Worm (Caenorhabditis elegans) whole organism, L4 larva: ENCODE results near the gene Y49F6B.19.

ENCODE experiments used
- D1046.2 ChIP-seq: fragments of 200-800 bp; sonication (Bioruptor generic); IDR thresholded peaks from 2 replicates; pipeline ENCODE4 v1.3.6; 2022; ENCODE audit warnings: missing genetic modification characterization, missing compliant biosample characterization
- T20F7.1 ChIP-seq: fragments of 200-800 bp; sonication (Bioruptor generic); optimal IDR thresholded peaks from 2 replicates; lab custom pipeline; 2018; ENCODE audit warnings: mild to moderate bottlenecking, missing genetic modification characterization, missing compliant biosample characterization
- Y105C5A.15 ChIP-seq: fragments of 200-800 bp; sonication (Bioruptor generic); IDR thresholded peaks from 2 replicates; pipeline ENCODE4 v1.3.6; 2022; ENCODE audit warnings: missing genetic modification characterization, missing compliant biosample characterization
- Y75B8A.6 ChIP-seq: fragments of 200-800 bp; sonication (Bioruptor generic); IDR thresholded peaks from 2 replicates; pipeline ENCODE4 v1.3.6; 2022; ENCODE audit warnings: missing genetic modification reagents, missing genetic modification characterization, missing compliant biosample characterization
- ZK546.5 ChIP-seq, 2 experiments: sonication (generic microtip); optimal IDR thresholded peaks; 2 replicates each; lab custom pipeline; 2017; ENCODE audit warnings: missing biosample characterization in 2 of 2, missing genetic modification characterization in 2 of 2
- aly-2 ChIP-seq: sonication (generic microtip); optimal IDR thresholded peaks from 2 replicates; lab custom pipeline; 2018; ENCODE audit warnings: missing biosample characterization, missing genetic modification characterization
- ama-1 ChIP-seq: fragments of 150-350 bp; optimal IDR thresholded peaks from 2 replicates; lab custom pipeline; 2014; ENCODE audit warnings: inconsistent platforms, mixed read lengths
- ceh-28 ChIP-seq: fragments of 150-350 bp; optimal IDR thresholded peaks from 2 replicates; lab custom pipeline; 2014; ENCODE audit warnings: missing biosample characterization, missing genetic modification reagents, missing genetic modification characterization
- ceh-32 ChIP-seq: sonication (generic microtip); optimal IDR thresholded peaks from 2 replicates; lab custom pipeline; 2016; ENCODE audit warnings: mild to moderate bottlenecking, missing genetic modification characterization, missing compliant biosample characterization; ENCODE audit not compliant: poor library complexity
- ceh-62 ChIP-seq: sonication (generic microtip); optimal IDR thresholded peaks from 2 replicates; lab custom pipeline; 2017; ENCODE audit warnings: missing biosample characterization, missing genetic modification characterization
- ctbp-1 ChIP-seq: fragments of 200-800 bp; sonication (Bioruptor generic); IDR thresholded peaks from 2 replicates; pipeline ENCODE4 v1.3.6; 2022; ENCODE audit warnings: missing genetic modification reagents, missing genetic modification characterization, missing compliant biosample characterization
- daf-12 ChIP-seq: fragments of 150-350 bp; optimal IDR thresholded peaks from 2 replicates; lab custom pipeline; 2014; ENCODE audit warnings: missing biosample characterization, missing genetic modification reagents, missing genetic modification characterization
- daf-16 ChIP-seq, 3 experiments: sonication (generic microtip); optimal IDR thresholded peaks; 2 replicates each; lab custom pipeline; 2016 to 2017; ENCODE audit warnings: missing genetic modification characterization in 3 of 3, missing genetic modification reagents in 3 of 3, mild to moderate bottlenecking in 2 of 3, missing compliant biosample characterization in 2 of 3, missing biosample characterization in 1 of 3, moderate library complexity in 1 of 3
- daf-19 ChIP-seq: fragments of 200-800 bp; sonication (Bioruptor generic); conservative IDR thresholded peaks from 2 replicates; pipeline ENCODE4 v1.3.6; 2022; ENCODE audit warnings: missing genetic modification characterization, missing compliant biosample characterization
- daf-8 ChIP-seq: fragments of 200-800 bp; sonication (Bioruptor generic); IDR thresholded peaks from 2 replicates; pipeline ENCODE4 v1.3.6; 2022; ENCODE audit warnings: missing genetic modification characterization, missing compliant biosample characterization
- dmd-8 ChIP-seq: fragments of 200-800 bp; sonication (Bioruptor generic); IDR thresholded peaks from 2 replicates; pipeline ENCODE4 v1.3.6; 2022; ENCODE audit warnings: missing genetic modification characterization, missing compliant biosample characterization
- dpl-1 ChIP-seq: fragments of 150-350 bp; optimal IDR thresholded peaks from 2 replicates; lab custom pipeline; 2014; ENCODE audit warnings: missing biosample characterization, missing genetic modification reagents, missing genetic modification characterization
- duxl-1 ChIP-seq: sonication (generic microtip); optimal IDR thresholded peaks from 2 replicates; lab custom pipeline; 2016; ENCODE audit warnings: mild to moderate bottlenecking, missing genetic modification characterization, moderate library complexity, missing compliant biosample characterization; ENCODE audit not compliant: poor library complexity
- dve-1 ChIP-seq: sonication (generic microtip); optimal IDR thresholded peaks from 2 replicates; lab custom pipeline; 2017; ENCODE audit warnings: antibody characterized with exemption, mild to moderate bottlenecking, missing genetic modification characterization, missing compliant biosample characterization; ENCODE audit not compliant: insufficient read depth
- egl-27 ChIP-seq: sonication (generic microtip); optimal IDR thresholded peaks from 3 replicates; lab custom pipeline; 2017; ENCODE audit warnings: missing biosample characterization, missing genetic modification reagents, missing genetic modification characterization
- egl-43 ChIP-seq: fragments of 200-800 bp; sonication (Bioruptor generic); IDR thresholded peaks from 2 replicates; pipeline ENCODE4 v1.3.6; 2022; ENCODE audit warnings: missing genetic modification reagents, missing genetic modification characterization, missing compliant biosample characterization
- fkh-10 ChIP-seq: fragments of 150-350 bp; optimal IDR thresholded peaks from 2 replicates; lab custom pipeline; 2014; ENCODE audit warnings: missing biosample characterization, missing genetic modification reagents, missing genetic modification characterization
- gei-8 ChIP-seq: fragments of 200-800 bp; sonication (Bioruptor generic); optimal IDR thresholded peaks from 2 replicates; lab custom pipeline; 2018; ENCODE audit warnings: mild to moderate bottlenecking, missing genetic modification characterization, missing compliant biosample characterization
- hlh-30 ChIP-seq: sonication (generic microtip); optimal IDR thresholded peaks from 2 replicates; lab custom pipeline; 2017; ENCODE audit warnings: antibody characterized with exemption, mild to moderate bottlenecking, missing genetic modification characterization, missing compliant biosample characterization; ENCODE audit not compliant: insufficient read depth
- jun-1 ChIP-seq: fragments of 150-350 bp; optimal IDR thresholded peaks from 2 replicates; lab custom pipeline; 2014; ENCODE audit warnings: missing biosample characterization, missing genetic modification reagents, missing genetic modification characterization
- lim-7 ChIP-seq: fragments of 200-800 bp; sonication (Bioruptor generic); IDR thresholded peaks from 2 replicates; pipeline ENCODE4 v1.3.6; 2022; ENCODE audit warnings: missing genetic modification characterization, missing compliant biosample characterization
- lin-13 ChIP-seq: fragments of 150-350 bp; optimal IDR thresholded peaks from 2 replicates; lab custom pipeline; 2014; ENCODE audit warnings: missing biosample characterization, missing genetic modification reagents, missing genetic modification characterization
- lin-15B ChIP-seq: fragments of 150-350 bp; sonication (generic microtip); optimal IDR thresholded peaks from 3 replicates; lab custom pipeline; 2014; ENCODE audit warnings: missing biosample characterization, missing genetic modification characterization
- lin-29 ChIP-seq: fragments of 200-800 bp; sonication (Bioruptor generic); IDR thresholded peaks from 2 replicates; pipeline ENCODE4 v1.3.6; 2022; ENCODE audit warnings: missing genetic modification reagents, missing genetic modification characterization, missing compliant biosample characterization
- lin-39 ChIP-seq: fragments of 150-350 bp; optimal IDR thresholded peaks from 2 replicates; lab custom pipeline; 2014; ENCODE audit warnings: missing biosample characterization, missing genetic modification reagents, missing genetic modification characterization
- lir-3 ChIP-seq: sonication (generic microtip); optimal IDR thresholded peaks from 2 replicates; lab custom pipeline; 2016; ENCODE audit warnings: mild to moderate bottlenecking, missing genetic modification characterization, missing compliant biosample characterization
- lsy-2 ChIP-seq, 2 experiments: fragments of 150-350 bp in 1 of 2; sonication (generic microtip) in 1 of 2; optimal IDR thresholded peaks; 2 replicates each; lab custom pipeline; 2014 to 2017; ENCODE audit warnings: missing biosample characterization in 2 of 2, missing genetic modification characterization in 2 of 2
- madf-9 ChIP-seq: fragments of 200-800 bp; sonication (Bioruptor generic); conservative IDR thresholded peaks from 2 replicates; pipeline ENCODE4 v1.3.6; 2022; ENCODE audit warnings: missing genetic modification reagents, missing genetic modification characterization, missing compliant biosample characterization
- mxl-2 ChIP-seq: fragments of 200-800 bp; sonication (Bioruptor generic); conservative IDR thresholded peaks from 2 replicates; pipeline ENCODE4 v1.3.6; 2022; ENCODE audit warnings: missing genetic modification reagents, missing genetic modification characterization, missing compliant biosample characterization
- nhr-10 ChIP-seq: fragments of 150-350 bp; optimal IDR thresholded peaks from 2 replicates; lab custom pipeline; 2014; ENCODE audit warnings: missing biosample characterization, missing genetic modification characterization
- nhr-102 ChIP-seq: sonication (generic microtip); optimal IDR thresholded peaks from 2 replicates; lab custom pipeline; 2016; ENCODE audit warnings: mild to moderate bottlenecking, missing genetic modification characterization, moderate library complexity, missing compliant biosample characterization
- nhr-42 ChIP-seq: fragments of 200-800 bp; sonication (Bioruptor generic); IDR thresholded peaks from 2 replicates; pipeline ENCODE4 v1.3.6; 2022; ENCODE audit warnings: missing genetic modification characterization, missing compliant biosample characterization
- nhr-48 ChIP-seq: sonication (generic microtip); optimal IDR thresholded peaks from 2 replicates; lab custom pipeline; 2016; ENCODE audit warnings: mild to moderate bottlenecking, missing genetic modification characterization, missing compliant biosample characterization
- php-3 ChIP-seq: fragments of 200-800 bp; sonication (Bioruptor generic); IDR thresholded peaks from 2 replicates; pipeline ENCODE4 v1.3.6; 2022; ENCODE audit warnings: missing genetic modification reagents, missing genetic modification characterization, missing compliant biosample characterization
- rbr-2 ChIP-seq: sonication (generic microtip); optimal IDR thresholded peaks from 2 replicates; lab custom pipeline; 2016; ENCODE audit warnings: missing genotype, missing genetic modification characterization, missing compliant biosample characterization
- saeg-2 ChIP-seq: fragments of 200-800 bp; sonication (Bioruptor generic); IDR thresholded peaks from 2 replicates; pipeline ENCODE4 v1.3.6; 2022; ENCODE audit warnings: missing genetic modification reagents, missing genetic modification characterization, missing compliant biosample characterization
- sdz-12 ChIP-seq: fragments of 200-800 bp; sonication (Bioruptor generic); optimal IDR thresholded peaks from 2 replicates; lab custom pipeline; 2018; ENCODE audit warnings: mild to moderate bottlenecking, missing genetic modification characterization, missing compliant biosample characterization
- set-16 ChIP-seq: fragments of 200-800 bp; sonication (Bioruptor generic); IDR thresholded peaks from 2 replicates; pipeline ENCODE4 v1.3.6; 2022; ENCODE audit warnings: missing genetic modification reagents, missing genetic modification characterization, missing compliant biosample characterization
- skn-1 ChIP-seq: fragments of 150-350 bp; optimal IDR thresholded peaks from 2 replicates; lab custom pipeline; 2014; ENCODE audit warnings: missing biosample characterization, missing genetic modification characterization
- snpc-1.2 ChIP-seq: fragments of 200-800 bp; sonication (Bioruptor generic); IDR thresholded peaks from 2 replicates; pipeline ENCODE4 v1.3.6; 2022; ENCODE audit warnings: missing genetic modification reagents, missing genetic modification characterization, missing compliant biosample characterization
- snpc-4 ChIP-seq: fragments of 150-350 bp; optimal IDR thresholded peaks from 2 replicates; lab custom pipeline; 2014; ENCODE audit warnings: missing biosample characterization, missing genetic modification characterization
- spr-1 ChIP-seq: sonication (generic microtip); optimal IDR thresholded peaks from 2 replicates; lab custom pipeline; 2016; ENCODE audit warnings: mild to moderate bottlenecking, missing genetic modification characterization, missing compliant biosample characterization
- spr-3 ChIP-seq: fragments of 200-800 bp; sonication (Bioruptor generic); optimal IDR thresholded peaks from 2 replicates; lab custom pipeline; 2018; ENCODE audit warnings: mild to moderate bottlenecking, missing genetic modification characterization, missing compliant biosample characterization
- tag-97 ChIP-seq: fragments of 200-800 bp; sonication (Bioruptor generic); IDR thresholded peaks from 2 replicates; pipeline ENCODE4 v1.3.6; 2022; ENCODE audit warnings: missing genetic modification characterization, missing compliant biosample characterization
- tra-1 ChIP-seq: fragments of 200-800 bp; sonication (Bioruptor generic); IDR thresholded peaks from 2 replicates; pipeline ENCODE4 v1.3.6; 2022; ENCODE audit warnings: missing genetic modification reagents, missing genetic modification characterization, missing compliant biosample characterization
- zag-1 ChIP-seq: fragments of 150-350 bp; optimal IDR thresholded peaks from 2 replicates; lab custom pipeline; 2014; ENCODE audit warnings: missing biosample characterization, missing genetic modification characterization
- zip-2 ChIP-seq: fragments of 150-350 bp; optimal IDR thresholded peaks from 2 replicates; lab custom pipeline; 2014; ENCODE audit warnings: missing biosample characterization, missing genetic modification characterization
- ztf-7 ChIP-seq: fragments of 150-350 bp; optimal IDR thresholded peaks from 2 replicates; lab custom pipeline; 2014; ENCODE audit warnings: missing biosample characterization, missing genetic modification characterization

Y49F6B.19 gene

DNA sequence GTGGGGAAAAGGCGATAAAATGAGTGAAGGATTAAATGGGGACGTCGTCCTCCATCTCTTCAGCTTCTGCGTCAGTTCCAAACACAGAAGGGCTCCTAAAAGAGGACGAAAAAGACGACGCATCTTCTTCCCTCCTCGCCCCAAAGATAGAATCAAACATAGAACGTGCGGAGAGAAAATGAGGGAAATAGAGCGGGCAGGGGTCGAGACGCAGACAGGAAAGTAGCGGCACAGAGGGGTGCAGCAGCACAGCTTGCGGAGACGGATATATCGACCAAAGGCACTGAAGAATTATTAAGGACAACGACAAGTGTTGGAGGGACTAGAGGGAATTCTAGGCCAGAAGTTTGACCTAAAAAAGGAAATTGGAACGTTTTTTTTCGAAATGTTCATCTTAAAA lies 35.1 kb upstream of the Y49F6B.19 start (continued):
- TF ChIP-seq nhr-42 (GFP tag; lab: Robert Waterston, UW) (no peak), ztf-7 (tag; lab: Kevin White, UChicago) (no peak), dpl-1 (GFP tag; lab: Kevin White, UChicago) (peak; percentile 8), duxl-1 (tag; lab: Kevin White, UChicago) (no peak), Y105C5A.15 (no peak), ctbp-1 (GFP tag; lab: Robert Waterston, UW) (no peak), php-3 (GFP tag; lab: Robert Waterston, UW) (no peak), ceh-32 (tag; lab: Kevin White, UChicago) (no peak), dve-1 (tag; lab: Kevin White, UChicago) (peak; percentile 33), snpc-1.2 (no peak), ama-1 (lab: Kevin White, UChicago) (no peak), jun-1 (tag; lab: Kevin White, UChicago) (no peak), T20F7.1 (no peak), daf-12 (no peak), nhr-102 (tag; lab: Kevin White, UChicago) (no peak), egl-27 (no peak), lsy-2 (tag; optimal IDR thresholded peaks at IDR 0.05; lab: Kevin White, UChicago) (peak; percentile 7 to 69), D1046.2 (GFP tag; lab: Robert Waterston, UW) (no peak), hlh-30 (tag; lab: Kevin White, UChicago) (peak; percentile 24), gei-8 (no peak), rbr-2 (tag; lab: Kevin White, UChicago) (peak; percentile 42), skn-1 (no peak), saeg-2 (GFP tag; lab: Robert Waterston, UW) (no peak), daf-19 (GFP tag; lab: Robert Waterston, UW) (no peak), zag-1 (tag; lab: Kevin White, UChicago) (no peak), daf-8 (GFP tag; lab: Robert Waterston, UW) (no peak), aly-2 (tag; lab: Kevin White, UChicago) (no peak), tra-1 (GFP tag; lab: Robert Waterston, UW) (no peak), Y75B8A.6 (GFP tag; lab: Robert Waterston, UW) (no peak), tag-97 (GFP tag; lab: Robert Waterston, UW) (no peak), madf-9 (GFP tag; lab: Robert Waterston, UW) (no peak), sdz-12 (GFP tag; lab: Kevin White, UChicago) (no peak), mxl-2 (no peak), snpc-4 (tag; lab: Kevin White, UChicago) (no peak), set-16 (peak; percentile 41; the same call in 1 of the 2 replicates), spr-3 (GFP tag; lab: Kevin White, UChicago) (no peak), dmd-8 (GFP tag; lab: Robert Waterston, UW) (no peak), nhr-48 (tag; lab: Kevin White, UChicago) (no peak), daf-16 (GFP tag; optimal IDR thresholded peaks at IDR 0.05; lab: Kevin White, UChicago) (no peak), daf-16 (tag; optimal IDR thresholded peaks at IDR 0.05; lab: Kevin White, UChicago) (no peak), spr-1 (tag; lab: Kevin White, UChicago) (no peak), lir-3 (no peak), ZK546.5 (tag; optimal IDR thresholded peaks at IDR 0.05; lab: Kevin White, UChicago) (no peak), ceh-62 (tag; lab: Kevin White, UChicago) (no peak), lin-39 (no peak), lin-15B (no peak), fkh-10 (GFP tag; lab: Kevin White, UChicago) (peak; percentile 22), lin-13 (GFP tag; lab: Kevin White, UChicago) (no peak), ceh-28 (tag; lab: Kevin White, UChicago) (no peak), lim-7 (no peak), zip-2 (tag; lab: Kevin White, UChicago) (no peak), egl-43 (GFP tag; lab: Robert Waterston, UW) (no peak), lin-29 (GFP tag; lab: Robert Waterston, UW) (no peak), nhr-10 (tag; lab: Kevin White, UChicago) (no peak)
